Worm (Caenorhabditis elegans) whole organism, L4 larva: ENCODE data around the gene acs-18.

Source experiments
- R02D3.7 ChIP-seq: fragments of 150-350 bp; sonication (generic microtip); optimal IDR thresholded peaks from 3 replicates; lab custom pipeline; 2014; ENCODE audit warnings: missing biosample characterization, missing genetic modification characterization
- ZK546.5 ChIP-seq, 2 experiments: sonication (generic microtip); optimal IDR thresholded peaks; 2 replicates each; lab custom pipeline; 2017; ENCODE audit warnings: missing biosample characterization in 2 of 2, missing genetic modification characterization in 2 of 2
- aha-1 ChIP-seq: fragments of 150-350 bp; peaks from one replicate; lab custom pipeline; 2014; ENCODE audit warnings: missing biosample characterization, missing genetic modification characterization
- ama-1 ChIP-seq: fragments of 150-350 bp; optimal IDR thresholded peaks from 2 replicates; lab custom pipeline; 2014; ENCODE audit warnings: inconsistent platforms, mixed read lengths
- daf-19 ChIP-seq: fragments of 200-800 bp; sonication (Bioruptor generic); conservative IDR thresholded peaks from 2 replicates; pipeline ENCODE4 v1.3.6; 2022; ENCODE audit warnings: missing genetic modification characterization, missing compliant biosample characterization
- daf-8 ChIP-seq: fragments of 200-800 bp; sonication (Bioruptor generic); IDR thresholded peaks from 2 replicates; pipeline ENCODE4 v1.3.6; 2022; ENCODE audit warnings: missing genetic modification characterization, missing compliant biosample characterization
- hlh-30 ChIP-seq: sonication (generic microtip); optimal IDR thresholded peaks from 2 replicates; lab custom pipeline; 2017; ENCODE audit warnings: antibody characterized with exemption, mild to moderate bottlenecking, missing genetic modification characterization, missing compliant biosample characterization; ENCODE audit not compliant: insufficient read depth
- lin-1 ChIP-seq: fragments of 200-800 bp; sonication (Bioruptor generic); IDR thresholded peaks from 2 replicates; pipeline ENCODE4 v1.3.6; 2022; ENCODE audit warnings: missing genetic modification reagents, missing genetic modification characterization, missing compliant biosample characterization
- nhr-11 ChIP-seq: fragments of 150-350 bp; optimal IDR thresholded peaks from 2 replicates; lab custom pipeline; 2014; ENCODE audit warnings: missing biosample characterization, missing genetic modification characterization
- nhr-111 ChIP-seq: fragments of 200-800 bp; sonication (Bioruptor generic); optimal IDR thresholded peaks from 2 replicates; lab custom pipeline; 2018; ENCODE audit warnings: mild to moderate bottlenecking, missing genetic modification characterization, missing compliant biosample characterization
- nhr-25 ChIP-seq: sonication (generic microtip); optimal IDR thresholded peaks from 2 replicates; lab custom pipeline; 2017; ENCODE audit warnings: missing genetic modification characterization, mild to moderate bottlenecking, missing compliant biosample characterization, antibody characterized with exemption, moderate library complexity, borderline replicate concordance; ENCODE audit not compliant: insufficient read depth
- nhr-76 ChIP-seq: fragments of 150-350 bp; optimal IDR thresholded peaks from 2 replicates; lab custom pipeline; 2014; ENCODE audit warnings: missing biosample characterization, missing genetic modification characterization
- pha-4 ChIP-seq, 2 experiments: fragments of 150-350 bp in 1 of 2; fragments of 200-800 bp in 1 of 2; sonication (Bioruptor generic) in 1 of 2; IDR thresholded peaks in 1 of 2; optimal IDR thresholded peaks in 1 of 2; 2 replicates each; pipeline versions ENCODE4 v1.3.6 to Lab custom; 2014 to 2022; ENCODE audit warnings: missing genetic modification characterization in 2 of 2, missing genetic modification reagents in 2 of 2, missing biosample characterization in 1 of 2, missing compliant biosample characterization in 1 of 2
- unc-62 ChIP-seq, 3 experiments: fragments of 150-350 bp in 1 of 3; sonication (generic microtip); optimal IDR thresholded peaks in 2 of 3; peaks in 1 of 3; 1 replicate in 1 of 3; 2 replicates in 2 of 3; lab custom pipeline; 2014 to 2017; ENCODE audit warnings: missing biosample characterization in 3 of 3, missing genetic modification characterization in 3 of 3, missing genetic modification reagents in 3 of 3, missing genotype in 1 of 3

DNA sequence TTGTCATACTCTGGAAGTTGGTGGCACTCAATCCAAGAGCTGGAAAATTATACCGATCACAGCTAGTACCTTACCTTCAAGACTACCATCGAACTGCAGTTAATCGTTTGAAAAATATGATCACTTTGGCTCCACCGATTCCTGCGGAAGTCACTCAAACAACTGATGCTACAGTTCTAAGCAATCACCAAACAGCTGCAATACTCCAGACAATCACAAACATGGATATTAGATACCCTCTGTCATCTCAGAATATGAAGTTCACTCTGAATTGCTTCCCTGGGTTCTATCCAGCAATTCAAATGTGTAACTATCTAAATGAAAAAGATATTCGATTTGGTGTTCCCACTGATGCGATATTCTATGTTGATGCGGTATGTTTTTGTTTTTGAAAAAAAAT is 24.9 kb downstream of the acs-18 start:
- no peak for TF ChIP-seq daf-19
- TF ChIP-seq R02D3.7 (tag; lab: Kevin White, UChicago) = no peak
- TF ChIP-seq unc-62 (GFP tag; optimal IDR thresholded peaks at IDR 0.05 in 1 of 2; lab: Kevin White, UChicago) = no peak
- TF ChIP-seq unc-62 (tag; optimal IDR thresholded peaks at IDR 0.05; lab: Kevin White, UChicago) = no peak
- no peak for TF ChIP-seq nhr-11 (tag; lab: Kevin White, UChicago)
- peak; percentile 90 for TF ChIP-seq aha-1 (tag; lab: Kevin White, UChicago)
- TF ChIP-seq ama-1 (lab: Kevin White, UChicago) = no peak
- no peak for TF ChIP-seq hlh-30 (tag; lab: Kevin White, UChicago)
- no peak for TF ChIP-seq nhr-25
- TF ChIP-seq nhr-111 = no peak
- TF ChIP-seq ZK546.5 (tag; optimal IDR thresholded peaks at IDR 0.05; lab: Kevin White, UChicago) = no peak
- no peak for TF ChIP-seq pha-4 (GFP tag; IDR thresholded peaks at IDR 0.05; lab: Robert Waterston, UW)
- TF ChIP-seq pha-4 (tag; optimal IDR thresholded peaks at IDR 0.05; lab: Kevin White, UChicago) = no peak
- TF ChIP-seq nhr-76 (tag; lab: Kevin White, UChicago) = no peak
- TF ChIP-seq lin-1 (GFP tag; lab: Robert Waterston, UW) = no peak
- TF ChIP-seq daf-8 = no peak
